Worm (Caenorhabditis elegans) whole organism, late embryonic: ENCODE results near the gene melo-3.

ENCODE experiments used
- K02D7.2 ChIP-seq: sonication (generic microtip); optimal IDR thresholded peaks from 2 replicates; lab custom pipeline; 2017; ENCODE audit warnings: mild to moderate bottlenecking, missing genetic modification characterization, missing compliant biosample characterization
- ceh-34 ChIP-seq: sonication (generic microtip); optimal IDR thresholded peaks from 2 replicates; lab custom pipeline; 2016; ENCODE audit warnings: mild to moderate bottlenecking, missing genetic modification characterization, missing compliant biosample characterization
- hlh-30 ChIP-seq: sonication (generic microtip); optimal IDR thresholded peaks from 2 replicates; lab custom pipeline; 2017; ENCODE audit warnings: antibody characterized with exemption, missing genetic modification characterization, missing compliant biosample characterization; ENCODE audit not compliant: insufficient read depth
- nfya-1 ChIP-seq: sonication (generic microtip); optimal IDR thresholded peaks from 2 replicates; lab custom pipeline; 2017; ENCODE audit warnings: missing genetic modification characterization, mild to moderate bottlenecking, missing compliant biosample characterization, antibody characterized with exemption, moderate library complexity
- pha-2 ChIP-seq: sonication (generic microtip); optimal IDR thresholded peaks from 2 replicates; lab custom pipeline; 2017; ENCODE audit warnings: mild to moderate bottlenecking, missing genetic modification characterization, missing compliant biosample characterization
- pqm-1 ChIP-seq: sonication (generic microtip); optimal IDR thresholded peaks from 2 replicates; lab custom pipeline; 2016; ENCODE audit warnings: missing genetic modification characterization, missing compliant biosample characterization
- tbx-2 ChIP-seq: sonication (generic microtip); optimal IDR thresholded peaks from 2 replicates; lab custom pipeline; 2016; ENCODE audit warnings: missing genetic modification characterization, missing compliant biosample characterization
- unc-86 ChIP-seq: sonication (generic microtip); optimal IDR thresholded peaks from 2 replicates; lab custom pipeline; 2016; ENCODE audit warnings: missing genetic modification characterization, missing compliant biosample characterization

DNA sequence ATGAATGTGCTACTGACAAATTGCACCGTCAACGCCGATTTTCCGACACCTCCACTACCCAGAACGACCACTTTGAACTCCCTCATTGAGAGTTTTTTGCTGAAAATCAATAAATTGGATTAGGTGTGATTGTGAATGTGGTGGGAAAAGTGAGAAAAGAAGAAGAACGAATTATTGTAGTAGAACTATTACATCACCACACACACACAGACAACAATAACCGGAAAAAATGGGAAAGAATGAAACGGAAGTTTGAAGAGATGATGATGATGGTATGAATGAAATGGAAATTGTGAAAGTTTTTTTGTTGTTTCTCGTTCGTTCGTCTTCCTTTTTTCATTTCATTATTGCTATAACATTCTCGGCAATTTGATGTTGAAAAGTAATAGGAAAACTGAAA, 27.3 kb upstream of the melo-3 start, which contains the start of gene rap-2:
- TF ChIP-seq hlh-30 (no peak), unc-86 (tag; lab: Kevin White, UChicago) (no peak), K02D7.2 (tag; lab: Kevin White, UChicago) (no peak), nfya-1 (tag; lab: Kevin White, UChicago) (no peak), ceh-34 (tag; lab: Kevin White, UChicago) (no peak), pqm-1 (tag; lab: Kevin White, UChicago) (no peak), tbx-2 (tag; lab: Kevin White, UChicago) (no peak), pha-2 (no peak)
